Fruit fly (Drosophila melanogaster): ENCODE results near the gene Ptp61F.

Gene Ptp61F

DNA sequence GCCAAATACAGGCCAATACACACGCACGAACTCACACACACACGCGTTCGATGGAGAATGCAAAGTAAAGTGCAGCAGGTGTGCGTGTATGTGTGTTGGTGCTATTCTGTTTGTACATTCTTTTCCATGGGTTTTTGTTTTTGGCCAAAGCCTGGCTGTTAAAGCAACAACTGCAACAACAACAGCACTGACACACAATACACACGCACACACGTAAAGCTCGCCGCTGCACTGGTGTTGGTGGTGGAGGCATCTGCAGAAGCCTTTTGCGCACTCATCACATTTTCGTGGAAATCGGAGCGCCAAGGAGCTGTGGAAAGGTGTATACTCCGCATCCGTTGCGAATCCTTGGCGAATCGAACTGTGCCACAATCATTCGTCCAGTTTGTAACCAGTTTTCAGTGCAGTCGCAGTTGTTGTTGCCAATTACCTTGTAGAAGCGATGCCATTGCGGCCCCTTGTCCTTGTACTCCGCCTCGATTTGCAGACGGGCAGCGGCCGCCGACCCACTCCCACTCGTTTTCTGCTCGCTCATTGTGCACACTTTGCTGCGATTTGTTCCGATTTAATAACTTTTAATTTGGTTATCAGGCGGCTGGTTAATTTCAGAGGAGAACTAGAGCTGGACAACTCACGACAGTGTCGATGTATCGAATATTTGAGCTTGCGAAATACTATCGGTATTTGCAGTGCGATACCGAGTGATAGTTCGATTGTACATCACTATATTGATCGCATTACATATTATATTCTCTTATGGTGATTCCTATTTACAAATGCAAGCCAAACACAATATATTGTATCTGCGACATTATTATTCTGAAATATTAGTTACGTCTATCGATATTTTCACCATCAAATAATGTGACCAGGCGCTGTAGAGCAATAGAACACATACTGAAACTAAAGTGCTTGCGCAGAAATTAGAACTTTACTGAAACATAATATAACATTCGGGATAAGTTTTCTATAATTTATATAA, 124.8 kb downstream of the Ptp61F start (continued):
- TF ChIP-seq ind (GFP tag; optimal IDR thresholded peaks at IDR 0.05) = peak; percentile 26
- TF ChIP-seq YL-1 (GFP tag; optimal IDR thresholded peaks at IDR 0.05) = no peak
- no peak for TF ChIP-seq CG14667 (GFP tag; IDR thresholded peaks at IDR 0.05)
- TF ChIP-seq luna (GFP tag; optimal IDR thresholded peaks at IDR 0.05) = no peak
- peak; percentile 68 for TF ChIP-seq CG17361 (GFP tag; IDR thresholded peaks at IDR 0.05)
- peak; percentile 97 for TF ChIP-seq unc-4 (GFP tag; IDR thresholded peaks at IDR 0.05; ENCODE audit: partially characterized antibody)
- peak; percentile 0 for TF ChIP-seq crc (GFP tag; optimal IDR thresholded peaks at IDR 0.05)
- peak; percentile 98 for TF ChIP-seq CG16813 (GFP tag; IDR thresholded peaks at IDR 0.05; ENCODE audit: partially characterized antibody)
- no peak for TF ChIP-seq ase (GFP tag; IDR thresholded peaks at IDR 0.05)
- TF ChIP-seq CG16863 (GFP tag; optimal IDR thresholded peaks at IDR 0.05) = peak; percentile 3
- TF ChIP-seq Dip2 (GFP tag; IDR thresholded peaks at IDR 0.05) = no peak
- no peak for TF ChIP-seq CG15696 (tag; optimal IDR thresholded peaks at IDR 0.05)
- no peak for TF ChIP-seq CG7987 (GFP tag; optimal IDR thresholded peaks at IDR 0.05)
- TF ChIP-seq CoRest (tag; optimal IDR thresholded peaks at IDR 0.05) = peak; percentile 69
- no peak for TF ChIP-seq Adf1 (GFP tag; IDR thresholded peaks at IDR 0.05)
- TF ChIP-seq cwo (GFP tag; optimal IDR thresholded peaks at IDR 0.05) = no peak
- TF ChIP-seq Dip3 (GFP tag; optimal IDR thresholded peaks at IDR 0.05) = no peak
- no peak for TF ChIP-seq CG12299 (tag; optimal IDR thresholded peaks at IDR 0.05)
- TF ChIP-seq ttk (GFP tag; IDR thresholded peaks at IDR 0.05) = no peak
- no peak for TF ChIP-seq salm (tag; optimal IDR thresholded peaks at IDR 0.05)
- TF ChIP-seq CG17829 (tag; optimal IDR thresholded peaks at IDR 0.05) = peak; percentile 57
- TF ChIP-seq CG10979 (tag; optimal IDR thresholded peaks at IDR 0.05) = peak; percentile 19
- peak; percentile 98 for TF ChIP-seq Sry-δ (GFP tag; optimal IDR thresholded peaks at IDR 0.05)
- peak; percentile 77 for TF ChIP-seq MESR4 (GFP tag; optimal IDR thresholded peaks at IDR 0.05)
- peak; percentile 22 for TF ChIP-seq CG12155 (GFP tag; optimal IDR thresholded peaks at IDR 0.05)
- no peak for TF ChIP-seq exex (tag; optimal IDR thresholded peaks at IDR 0.05)
- TF ChIP-seq Ets65A (GFP tag) = peak; percentile 90
- TF ChIP-seq ap (GFP tag; IDR thresholded peaks at IDR 0.05) = no peak
- no peak for TF ChIP-seq Awh (GFP tag; IDR thresholded peaks at IDR 0.05)
- peak; percentile 52 for TF ChIP-seq CG30403 (GFP tag; optimal IDR thresholded peaks at IDR 0.05)
- peak; percentile 49 for TF ChIP-seq Hsf (GFP tag; optimal IDR thresholded peaks at IDR 0.05)
- peak; percentile 5 for TF ChIP-seq ems (GFP tag; optimal IDR thresholded peaks at IDR 0.05)
- no peak for TF ChIP-seq CG2889 (GFP tag; IDR thresholded peaks at IDR 0.05)
- peak; percentile 6 for TF ChIP-seq Ssrp (tag; optimal IDR thresholded peaks at IDR 0.05)
- peak; percentile 75 for TF ChIP-seq CG2116 (GFP tag; optimal IDR thresholded peaks at IDR 0.05)
- TF ChIP-seq Dek (tag; optimal IDR thresholded peaks at IDR 0.05) = peak; percentile 45
- TF ChIP-seq Lhr (GFP tag; optimal IDR thresholded peaks at IDR 0.05) = peak; percentile 49
- peak; percentile 53 for TF ChIP-seq CG30020 (tag; optimal IDR thresholded peaks at IDR 0.05)
- no peak for TF ChIP-seq CG7271 (tag; optimal IDR thresholded peaks at IDR 0.05)
- peak; percentile 32; the same call in 1 of the 2 replicates for TF ChIP-seq vvl (GFP tag; IDR thresholded peaks at IDR 0.05)
- no peak for TF ChIP-seq Atf6 (GFP tag; IDR thresholded peaks at IDR 0.05)
- 0 out of 3 replicates have a peak, but pooled peaks have one; percentile 5 for TF ChIP-seq dysf (GFP tag; IDR thresholded peaks at IDR 0.05)
- peak; percentile 35 for TF ChIP-seq dmrt99B (tag; optimal IDR thresholded peaks at IDR 0.05)
- TF ChIP-seq CG2678 (tag; optimal IDR thresholded peaks at IDR 0.05) = peak; percentile 53
- TF ChIP-seq zfh2 (GFP tag; optimal IDR thresholded peaks at IDR 0.05) = peak; percentile 38
- peak; percentile 28 for TF ChIP-seq NfI (GFP tag; optimal IDR thresholded peaks at IDR 0.05)
- TF ChIP-seq lbe (GFP tag; optimal IDR thresholded peaks at IDR 0.05) = peak; percentile 47
- no peak for TF ChIP-seq Aef1 (GFP tag; IDR thresholded peaks at IDR 0.05)
- TF ChIP-seq insv (GFP tag; optimal IDR thresholded peaks at IDR 0.05) = peak in 1 of 2 experiments; percentile 94

Data from whole organism, embryonic.